Fruit fly (Drosophila melanogaster): Measurements from ENCODE around the gene CG2100.

Gene CG2100

DNA sequence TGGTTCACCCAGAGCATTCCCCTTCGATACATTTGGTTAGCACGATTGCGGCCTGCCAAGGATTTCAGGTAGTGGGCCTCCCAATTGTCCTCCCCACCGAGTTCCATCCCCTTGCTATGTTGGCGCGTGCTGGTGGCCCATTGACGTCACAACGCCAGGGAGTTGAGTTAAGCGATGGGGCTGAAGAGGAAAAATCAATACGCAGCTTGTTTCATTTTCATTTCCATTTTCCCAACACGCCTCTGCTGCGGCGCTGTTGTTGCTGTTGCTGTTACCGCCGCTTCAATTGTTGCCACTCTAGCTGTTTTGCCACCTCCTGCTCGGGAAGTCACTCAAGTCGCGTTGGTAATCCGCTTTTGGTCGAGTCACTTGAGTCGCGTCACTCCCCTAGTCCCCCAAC is 45.1 kb downstream of the CG2100 start (continued):
- TF ChIP-seq MBD-R2 (GFP tag; IDR thresholded peaks at IDR 0.05) = peak; percentile 27; the same call in 1 of the 2 replicates
- TF ChIP-seq CG3065 (GFP tag; optimal IDR thresholded peaks at IDR 0.05) = no peak
- no peak for TF ChIP-seq CG11695 (GFP tag; IDR thresholded peaks at IDR 0.05)
- TF ChIP-seq rib (GFP tag; IDR thresholded peaks at IDR 0.05) = no peak

DNA sequence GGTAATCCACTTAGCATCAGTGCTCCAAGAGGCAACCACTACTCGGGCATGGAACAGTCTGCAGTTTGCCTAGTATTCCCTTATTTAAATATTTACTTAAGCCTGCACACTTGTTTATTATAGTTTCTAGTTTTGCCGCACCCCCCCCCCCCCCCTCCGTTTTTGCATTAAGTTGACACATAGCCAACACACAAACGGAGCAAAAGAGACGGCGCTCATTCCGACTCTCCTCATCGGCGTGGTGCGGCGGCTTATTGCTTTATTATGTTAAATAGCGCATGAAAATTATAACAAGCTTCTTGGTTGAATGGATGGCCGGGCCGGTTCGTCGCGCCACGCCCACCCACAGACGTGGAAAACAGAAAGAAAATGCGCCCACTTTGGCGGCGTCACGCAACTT is 46.5 kb downstream of the CG2100 start:
- TF ChIP-seq CG3726 (GFP tag; IDR thresholded peaks at IDR 0.05) (no peak), CG16815 (GFP tag; optimal IDR thresholded peaks at IDR 0.05) (no peak), Dll (GFP tag; IDR thresholded peaks at IDR 0.05; ENCODE audit: partially characterized antibody) (no peak), sens (GFP tag) (peak; percentile 11), crol (GFP tag; IDR thresholded peaks at IDR 0.05) (0 out of 2 replicates have a peak, but pooled peaks have one; percentile 20), Eip74EF (GFP tag; optimal IDR thresholded peaks at IDR 0.05) (no peak), Chrac-16 (GFP tag; optimal IDR thresholded peaks at IDR 0.05) (no peak), sr (GFP tag; IDR thresholded peaks at IDR 0.05) (no peak), disco-r (GFP tag; optimal IDR thresholded peaks at IDR 0.05) (no peak), Dp (GFP tag; optimal IDR thresholded peaks at IDR 0.05) (no peak), abd-A (tag; optimal IDR thresholded peaks at IDR 0.05) (peak; percentile 82), CG11723 (GFP tag; optimal IDR thresholded peaks at IDR 0.05) (no peak), CG4617 (GFP tag; optimal IDR thresholded peaks at IDR 0.05; ENCODE audit: borderline replicate concordance) (no peak), CG5245 (GFP tag; optimal IDR thresholded peaks at IDR 0.05) (no peak), oc (tag; optimal IDR thresholded peaks at IDR 0.05) (peak; percentile 67), kni (GFP tag; optimal IDR thresholded peaks at IDR 0.05) (no peak), CG34224 (GFP tag; IDR thresholded peaks at IDR 0.05; ENCODE audit: partially characterized antibody) (no peak), CG14860 (GFP tag; IDR thresholded peaks at IDR 0.05; ENCODE audit: partially characterized antibody) (0 out of 3 replicates have a peak, but pooled peaks have one; percentile 13), Fer3 (tag; optimal IDR thresholded peaks at IDR 0.05) (no peak), CG14965 (GFP tag; optimal IDR thresholded peaks at IDR 0.05; ENCODE audit: borderline replicate concordance) (no peak), zfh2 (GFP tag; optimal IDR thresholded peaks at IDR 0.05) (no peak), zfh1 (GFP tag; IDR thresholded peaks at IDR 0.05) (no peak), nom (GFP tag; optimal IDR thresholded peaks at IDR 0.05) (no peak), CG15073 (GFP tag; optimal IDR thresholded peaks at IDR 0.05) (no peak), pum (GFP tag; optimal IDR thresholded peaks at IDR 0.05) (no peak), CG3281 (GFP tag; optimal IDR thresholded peaks at IDR 0.05) (no peak), vvl (GFP tag; IDR thresholded peaks at IDR 0.05) (peak; percentile 57), btn (GFP tag; optimal IDR thresholded peaks at IDR 0.05) (no peak), Awh (GFP tag; IDR thresholded peaks at IDR 0.05) (no peak), hb (GFP tag; IDR thresholded peaks at IDR 0.05; ENCODE audit: partially characterized antibody) (no peak)

DNA sequence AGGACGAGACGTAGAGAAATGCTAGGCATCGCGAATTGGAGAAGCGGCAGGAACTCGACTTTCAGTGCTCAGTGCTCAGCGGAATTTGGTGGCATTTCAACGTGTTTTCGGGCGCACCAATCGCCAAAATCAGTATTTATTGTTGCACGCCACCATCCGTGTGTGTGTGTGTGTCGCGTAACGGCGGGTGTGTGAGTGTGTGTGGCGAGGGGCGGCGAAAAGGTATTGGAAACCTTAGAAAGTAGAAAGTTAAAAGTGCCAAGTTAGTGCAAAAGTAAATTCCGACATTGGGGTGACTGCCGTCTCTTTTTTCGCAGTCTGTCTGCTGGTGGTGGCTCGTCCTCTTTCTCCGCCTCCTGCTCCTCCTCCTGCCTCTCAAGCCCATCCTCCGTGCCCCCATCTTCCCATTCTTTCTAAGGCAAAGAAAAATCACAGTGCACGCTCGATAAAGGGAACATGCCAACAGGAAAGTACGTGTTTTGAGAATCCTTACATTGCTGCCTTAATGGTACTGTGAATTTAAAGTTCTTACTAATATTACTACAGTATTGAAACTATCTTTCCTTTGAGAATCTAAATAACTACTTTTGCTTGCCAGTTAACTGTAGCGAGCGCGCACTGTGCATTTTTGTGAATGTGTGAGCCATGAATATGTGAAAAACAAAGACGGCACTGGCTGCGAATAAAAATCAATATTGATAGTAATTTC is 50.0 kb downstream of the CG2100 start:
- peak; percentile 57 for TF ChIP-seq CG7556 (GFP tag; optimal IDR thresholded peaks at IDR 0.05)
- no peak for TF ChIP-seq CG12155 (GFP tag; optimal IDR thresholded peaks at IDR 0.05)
- no peak for TF ChIP-seq dmrt11E (tag; optimal IDR thresholded peaks at IDR 0.05)
- TF ChIP-seq CG32772 (GFP tag; IDR thresholded peaks at IDR 0.05) = no peak; the same call in 1 of the 2 replicates
- peak; percentile 75 for TF ChIP-seq CG12769 (tag; optimal IDR thresholded peaks at IDR 0.05)
- TF ChIP-seq Mad (GFP tag; optimal IDR thresholded peaks at IDR 0.05) = peak; percentile 7
- TF ChIP-seq CG16863 (GFP tag; optimal IDR thresholded peaks at IDR 0.05) = no peak
- no peak for TF ChIP-seq CG5953 (GFP tag; IDR thresholded peaks at IDR 0.05)
- no peak for TF ChIP-seq prd (optimal IDR thresholded peaks at IDR 0.05)
- peak; percentile 66; the same call in 2 of the 3 replicates for TF ChIP-seq prd (GFP tag; IDR thresholded peaks at IDR 0.05)
- peak; percentile 53 for TF ChIP-seq ttk (GFP tag; IDR thresholded peaks at IDR 0.05)
- TF ChIP-seq ro (GFP tag; IDR thresholded peaks at IDR 0.05) = no peak
- peak; percentile 13; the same call in 1 of the 3 replicates for TF ChIP-seq croc (GFP tag; conservative IDR thresholded peaks at IDR 0.05)
- TF ChIP-seq CG1647 (GFP tag; optimal IDR thresholded peaks at IDR 0.05) = peak; percentile 2
- TF ChIP-seq tgo (GFP tag; IDR thresholded peaks at IDR 0.05) = peak; percentile 56; the same call in 2 of the 3 replicates
- no peak for TF ChIP-seq Atf-2 (GFP tag; optimal IDR thresholded peaks at IDR 0.05)

Measured in whole organism, embryonic.